Fruit fly (Drosophila melanogaster) whole organism, embryonic: ENCODE measurements around the gene btv.

Experiments
- Abd-B ChIP-seq: fragments of 200-800 bp; sonication (Bioruptor generic); optimal IDR thresholded peaks from 2 replicates; lab custom pipeline; 2018; ENCODE audit warnings: missing biosample characterization, mild to moderate bottlenecking, missing genetic modification characterization, moderate library complexity
- Asciz ChIP-seq: fragments of 200-800 bp; sonication (Bioruptor generic); optimal IDR thresholded peaks from 2 replicates; lab custom pipeline; 2017; ENCODE audit warnings: missing biosample characterization, mild to moderate bottlenecking, missing genetic modification characterization, missing genetic modification reagents
- Bgb ChIP-seq: fragments of 200-800 bp; sonication (Bioruptor generic); IDR thresholded peaks from 2 replicates; pipeline ENCODE4 v1.3.6; 2022; ENCODE audit warnings: missing biosample characterization, missing genetic modification characterization; ENCODE audit not compliant: partially characterized antibody
- CG10959 ChIP-seq: fragments of 200-800 bp; sonication (Bioruptor generic); IDR thresholded peaks from 2 replicates; pipeline ENCODE4 v1.3.6; 2022; ENCODE audit warnings: missing biosample characterization, missing genetic modification characterization
- CG10979 ChIP-seq: fragments of 200-800 bp; sonication (Bioruptor generic); optimal IDR thresholded peaks from 2 replicates; lab custom pipeline; 2018; ENCODE audit warnings: missing biosample characterization, mild to moderate bottlenecking, missing genetic modification characterization, moderate library complexity
- CG14860 ChIP-seq: fragments of 200-800 bp; sonication (Bioruptor generic); IDR thresholded peaks from 3 replicates; pipeline ENCODE4 v1.3.6; 2022; ENCODE audit warnings: missing biosample characterization, missing genetic modification characterization; ENCODE audit not compliant: partially characterized antibody
- CG17912 ChIP-seq: fragments of 200-800 bp; sonication (Bioruptor generic); optimal IDR thresholded peaks from 2 replicates; lab custom pipeline; 2018; ENCODE audit warnings: missing biosample characterization, mild to moderate bottlenecking, missing genetic modification characterization
- CG30403 ChIP-seq: fragments of 200-800 bp; sonication (Bioruptor generic); optimal IDR thresholded peaks from 3 replicates; lab custom pipeline; 2016; ENCODE audit warnings: missing biosample characterization, missing genetic modification characterization
- CG30431 ChIP-seq: fragments of 200-800 bp; sonication (Bioruptor generic); optimal IDR thresholded peaks from 2 replicates; lab custom pipeline; 2017; ENCODE audit warnings: missing biosample characterization, missing genetic modification characterization
- CG31224 ChIP-seq: fragments of 200-800 bp; sonication (Bioruptor generic); IDR thresholded peaks from 2 replicates; pipeline ENCODE4 v1.3.6; 2022; ENCODE audit warnings: missing biosample characterization, missing genetic modification characterization
- CG33557 ChIP-seq: fragments of 200-800 bp; sonication (Bioruptor generic); optimal IDR thresholded peaks from 2 replicates; lab custom pipeline; 2019; ENCODE audit warnings: missing biosample characterization, mild to moderate bottlenecking, missing genetic modification characterization, moderate library complexity
- CG4617 ChIP-seq: fragments of 200-800 bp; sonication (Bioruptor generic); optimal IDR thresholded peaks from 3 replicates; lab custom pipeline; 2016; ENCODE audit warnings: missing biosample characterization, missing genetic modification characterization, borderline replicate concordance
- CG4707 ChIP-seq: fragments of 200-800 bp; sonication (Bioruptor generic); optimal IDR thresholded peaks from 2 replicates; lab custom pipeline; 2018; ENCODE audit warnings: missing biosample characterization, mild to moderate bottlenecking, missing genetic modification characterization, moderate library complexity
- CG6689 ChIP-seq: fragments of 200-800 bp; sonication (Bioruptor generic); IDR thresholded peaks from 2 replicates; pipeline ENCODE4 v1.3.6; 2022; ENCODE audit warnings: missing biosample characterization, missing genetic modification characterization
- CG7963 ChIP-seq: fragments of 200-800 bp; sonication (Bioruptor generic); IDR thresholded peaks from 3 replicates; pipeline ENCODE4 v1.3.6; 2022; ENCODE audit warnings: missing biosample characterization, missing genetic modification characterization; ENCODE audit not compliant: partially characterized antibody
- CG8478 ChIP-seq: fragments of >200 bp; optimal IDR thresholded peaks from 2 replicates; lab custom pipeline; 2018
- CHES-1-like ChIP-seq: fragments of 200-800 bp; sonication (Bioruptor generic); optimal IDR thresholded peaks from 2 replicates; lab custom pipeline; 2016; ENCODE audit warnings: missing biosample characterization, missing genetic modification characterization
- CTCF ChIP-seq: fragments of 200-800 bp; sonication (Bioruptor generic); optimal IDR thresholded peaks from 2 replicates; lab custom pipeline; 2017; ENCODE audit warnings: missing biosample characterization, mild to moderate bottlenecking, missing genetic modification characterization, moderate library complexity
- CrebB ChIP-seq: fragments of 200-800 bp; sonication (Bioruptor generic); optimal IDR thresholded peaks from 3 replicates; lab custom pipeline; 2018; ENCODE audit warnings: missing biosample characterization, mild to moderate bottlenecking, missing genetic modification characterization
- Deaf1 ChIP-seq: fragments of 200-800 bp; optimal IDR thresholded peaks from 3 replicates; lab custom pipeline; 2019; ENCODE audit warnings: missing biosample characterization, mild to moderate bottlenecking, missing genetic modification characterization, moderate library complexity
- Dp ChIP-seq: fragments of 200-800 bp; sonication (Bioruptor generic); optimal IDR thresholded peaks from 2 replicates; lab custom pipeline; 2018; ENCODE audit warnings: missing biosample characterization, mild to moderate bottlenecking, missing genetic modification characterization, moderate library complexity
- Ets65A ChIP-seq: fragments of 200-800 bp; sonication (Bioruptor generic); peaks from one replicate; lab custom pipeline; 2016; ENCODE audit warnings: missing biosample characterization, missing genetic modification characterization
- MESR4 ChIP-seq: fragments of 200-800 bp; sonication (Bioruptor generic); optimal IDR thresholded peaks from 2 replicates; lab custom pipeline; 2018; ENCODE audit warnings: missing biosample characterization, mild to moderate bottlenecking, missing genetic modification characterization, moderate library complexity
- Mrtf ChIP-seq: fragments of 200-800 bp; sonication (Bioruptor generic); IDR thresholded peaks from 3 replicates; pipeline ENCODE4 v1.3.6; 2022; ENCODE audit warnings: missing biosample characterization, missing genetic modification characterization
- Vsx1 ChIP-seq: fragments of 200-800 bp; sonication (Bioruptor generic); optimal IDR thresholded peaks from 2 replicates; lab custom pipeline; 2017; ENCODE audit warnings: missing biosample characterization, mild to moderate bottlenecking, missing genetic modification characterization, missing genetic modification reagents
- cas ChIP-seq: fragments of 200-800 bp; sonication (Bioruptor generic); IDR thresholded peaks from 2 replicates; pipeline ENCODE4 v1.3.6; 2022; ENCODE audit warnings: missing biosample characterization, missing genetic modification characterization
- croc ChIP-seq: fragments of 200-800 bp; sonication (Bioruptor generic); conservative IDR thresholded peaks from 3 replicates; pipeline ENCODE4 v1.3.6; 2022; ENCODE audit warnings: missing biosample characterization, missing genetic modification characterization
- crol ChIP-seq: fragments of 200-800 bp; sonication (Bioruptor generic); IDR thresholded peaks from 2 replicates; pipeline ENCODE4 v1.3.6; 2022; ENCODE audit warnings: missing biosample characterization, missing genetic modification characterization
- da ChIP-seq: fragments of 200-800 bp; sonication (Bioruptor generic); optimal IDR thresholded peaks from 2 replicates; lab custom pipeline; 2016; ENCODE audit warnings: missing biosample characterization, missing genetic modification characterization
- dpn ChIP-seq, 2 experiments: fragments of 200-800 bp; sonication (Bioruptor generic); optimal IDR thresholded peaks; 3 replicates each; lab custom pipeline; 2016; ENCODE audit warnings: missing biosample characterization in 2 of 2, missing genetic modification characterization in 2 of 2
- gcm ChIP-seq: fragments of 200-800 bp; sonication (Bioruptor generic); optimal IDR thresholded peaks from 2 replicates; lab custom pipeline; 2019; ENCODE audit warnings: missing biosample characterization, mild to moderate bottlenecking, missing genetic modification characterization, moderate library complexity
- grn ChIP-seq: fragments of 200-800 bp; sonication (Bioruptor generic); optimal IDR thresholded peaks from 3 replicates; lab custom pipeline; 2017; ENCODE audit warnings: missing biosample characterization, missing genetic modification characterization
- gro ChIP-seq: fragments of 200-800 bp; sonication (Bioruptor generic); optimal IDR thresholded peaks from 2 replicates; lab custom pipeline; 2016; ENCODE audit warnings: missing biosample characterization, missing genetic modification characterization
- h ChIP-seq: fragments of >200 bp; optimal IDR thresholded peaks from 2 replicates; lab custom pipeline; 2017
- hkb ChIP-seq, 2 experiments: fragments of 200-800 bp in 1 of 2; fragments of >200 bp in 1 of 2; sonication (Bioruptor generic) in 1 of 2; IDR thresholded peaks in 1 of 2; optimal IDR thresholded peaks in 1 of 2; 2 replicates each; pipeline versions ENCODE4 v1.3.6 to Lab custom; 2017 to 2022; ENCODE audit warnings: missing biosample characterization in 1 of 2, missing genetic modification characterization in 1 of 2
- ken ChIP-seq: fragments of 200-800 bp; sonication (Bioruptor generic); IDR thresholded peaks from 3 replicates; pipeline ENCODE4 v1.3.6; 2022; ENCODE audit warnings: missing biosample characterization, missing genetic modification characterization
- nerfin-2 ChIP-seq: fragments of 200-800 bp; sonication (Bioruptor generic); IDR thresholded peaks from 2 replicates; pipeline ENCODE4 v1.3.6; 2022; ENCODE audit warnings: missing biosample characterization, missing genetic modification characterization; ENCODE audit not compliant: partially characterized antibody
- p53 ChIP-seq: fragments of 200-800 bp; sonication (Bioruptor generic); optimal IDR thresholded peaks from 2 replicates; lab custom pipeline; 2016; ENCODE audit warnings: missing biosample characterization, missing genetic modification characterization
- sd ChIP-seq: fragments of 200-800 bp; sonication (Bioruptor generic); optimal IDR thresholded peaks from 3 replicates; lab custom pipeline; 2018; ENCODE audit warnings: missing biosample characterization, mild to moderate bottlenecking, missing genetic modification characterization, moderate library complexity
- sens ChIP-seq: fragments of 200-800 bp; sonication (Bioruptor generic); peaks from one replicate; lab custom pipeline; 2016; ENCODE audit warnings: missing biosample characterization, missing genetic modification characterization
- tgo ChIP-seq: fragments of 200-800 bp; sonication (Bioruptor generic); IDR thresholded peaks from 3 replicates; pipeline ENCODE4 v1.3.6; 2022; ENCODE audit warnings: missing biosample characterization, missing genetic modification characterization
- tna ChIP-seq: fragments of 200-800 bp; sonication (Bioruptor generic); IDR thresholded peaks from 2 replicates; pipeline ENCODE4 v1.3.6; 2022; ENCODE audit warnings: missing biosample characterization, missing genetic modification characterization; ENCODE audit not compliant: partially characterized antibody

The btv gene

DNA sequence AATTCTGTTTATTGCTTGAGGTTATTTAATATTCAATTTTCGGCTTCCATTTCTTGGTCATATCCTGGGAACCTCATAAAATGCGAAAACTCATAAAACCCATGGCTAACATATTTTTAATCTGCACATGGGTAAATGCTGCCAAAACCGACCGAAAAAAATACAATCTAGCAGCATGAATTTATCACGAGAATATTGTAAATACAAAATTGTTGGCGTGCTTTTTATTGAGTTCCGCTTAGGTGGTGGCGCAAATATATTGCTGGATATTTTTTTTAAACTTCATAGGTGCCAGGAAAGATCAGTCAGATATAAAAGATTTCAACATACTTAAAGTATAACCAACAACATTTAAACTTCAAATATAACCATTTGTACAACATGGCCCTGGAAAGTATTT lies 7.8 kb upstream of the btv start, which contains the start of gene Prosbeta5R2:
Prosbeta5R2 (plus strand) TSS at position 301 of the 400 bp plus-strand sequence.
- no peak for TF ChIP-seq Abd-B (GFP tag; lab: Kevin White, UChicago)
- TF ChIP-seq sens (GFP tag; lab: Kevin White, UChicago), result peak; percentile 48

DNA sequence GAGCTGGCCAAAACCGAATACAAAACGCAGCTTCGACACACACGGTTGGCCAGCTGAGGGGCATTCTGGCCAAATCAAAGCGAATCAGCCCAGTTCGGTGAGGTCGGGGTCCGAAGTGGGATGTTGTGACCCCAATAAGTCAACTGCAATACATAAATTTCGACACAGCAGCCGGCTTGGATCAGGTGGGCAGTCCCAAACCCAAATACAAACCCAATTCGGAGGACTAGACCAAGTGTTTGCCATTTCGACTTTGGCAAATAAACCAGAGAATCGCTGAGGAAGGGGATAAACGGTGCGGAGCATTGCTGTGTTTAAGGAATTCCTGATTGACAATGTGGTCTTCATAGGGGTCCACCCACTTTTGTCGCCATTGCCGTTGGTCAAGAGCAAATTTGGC lies 6.7 kb upstream of the btv start:
- TF ChIP-seq CG8478 (lab: Kevin White, UChicago), result peak; percentile 77
- peak; percentile 29 for TF ChIP-seq sens (GFP tag; lab: Kevin White, UChicago)
- TF ChIP-seq hkb (optimal IDR thresholded peaks at IDR 0.05; lab: Kevin White, UChicago), result peak; percentile 60
- TF ChIP-seq hkb (GFP tag; IDR thresholded peaks at IDR 0.05; lab: Robert Waterston, UW), result no peak
- TF ChIP-seq CG14860, result 0 out of 3 replicates have a peak, but pooled peaks have one; percentile 22
- TF ChIP-seq da, result no peak
- TF ChIP-seq sd (tag; lab: Kevin White, UChicago), result no peak
- TF ChIP-seq, all 482 proteins: peak for 4

DNA sequence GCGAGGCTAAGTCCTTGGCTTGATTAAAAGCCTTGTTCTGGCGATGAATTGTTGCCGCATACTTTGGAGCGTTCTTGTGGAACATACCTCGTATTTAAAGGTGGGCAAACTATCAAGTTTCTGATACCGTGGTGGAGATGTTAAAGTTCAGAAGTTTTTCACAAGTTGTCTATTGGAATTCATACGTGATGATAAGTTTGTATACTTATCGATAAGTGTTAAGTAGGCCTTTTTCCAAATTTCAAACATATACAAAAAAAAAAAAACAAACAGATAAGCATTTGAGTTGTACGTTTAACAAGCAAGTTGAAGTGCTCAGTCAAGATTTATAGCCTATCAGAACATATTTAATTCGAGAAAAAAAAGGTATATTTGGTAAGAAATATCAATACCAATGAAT lies 3.8 kb upstream of the btv start, which contains the start of gene CG5681:
CG5681 (plus strand) TSS at position 301 of the 400 bp plus-strand sequence.
- TF ChIP-seq tgo (GFP tag; lab: Robert Waterston, UW) (no peak), Ets65A (GFP tag; lab: Kevin White, UChicago) (peak; percentile 79)

DNA sequence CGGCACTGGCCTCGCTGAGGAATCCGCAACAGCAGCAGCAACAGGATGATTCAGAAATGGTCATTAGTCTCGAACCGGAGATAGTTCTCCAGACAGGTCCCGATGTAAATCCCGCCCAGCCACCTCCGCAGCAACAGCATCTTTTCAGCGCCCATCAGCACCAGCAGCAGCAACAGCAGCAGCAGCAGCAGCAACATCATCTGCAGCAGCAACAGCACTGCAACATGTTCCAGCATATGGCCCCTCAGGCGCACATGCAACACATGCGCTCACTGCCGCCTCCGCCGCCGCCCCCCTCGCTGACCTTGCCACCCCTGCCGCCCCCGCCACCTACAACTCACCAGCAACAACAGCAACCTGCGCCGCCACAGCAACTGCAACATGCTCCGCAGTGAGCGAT lies 9.3 kb downstream of the btv start:
- TF ChIP-seq Deaf1 (no peak), CG30431 (GFP tag; lab: Kevin White, UChicago) (no peak), crol (peak; percentile 35; the same call in 1 of the 2 replicates), croc (no peak), CG10979 (tag; lab: Kevin White, UChicago) (no peak), CG31224 (GFP tag; lab: Robert Waterston, UW) (no peak), p53 (GFP tag; lab: Kevin White, UChicago) (no peak), CG30403 (no peak), tna (GFP tag; lab: Robert Waterston, UW) (no peak), Asciz (GFP tag; lab: Kevin White, UChicago) (no peak), Mrtf (GFP tag; lab: Robert Waterston, UW) (0 out of 3 replicates have a peak, but pooled peaks have one; percentile 25), CG8478 (lab: Kevin White, UChicago) (no peak), tgo (GFP tag; lab: Robert Waterston, UW) (no peak), h (lab: Kevin White, UChicago) (no peak), MESR4 (GFP tag; lab: Kevin White, UChicago) (no peak), grn (no peak), gcm (no peak), CG4617 (GFP tag; lab: Kevin White, UChicago) (no peak)

DNA sequence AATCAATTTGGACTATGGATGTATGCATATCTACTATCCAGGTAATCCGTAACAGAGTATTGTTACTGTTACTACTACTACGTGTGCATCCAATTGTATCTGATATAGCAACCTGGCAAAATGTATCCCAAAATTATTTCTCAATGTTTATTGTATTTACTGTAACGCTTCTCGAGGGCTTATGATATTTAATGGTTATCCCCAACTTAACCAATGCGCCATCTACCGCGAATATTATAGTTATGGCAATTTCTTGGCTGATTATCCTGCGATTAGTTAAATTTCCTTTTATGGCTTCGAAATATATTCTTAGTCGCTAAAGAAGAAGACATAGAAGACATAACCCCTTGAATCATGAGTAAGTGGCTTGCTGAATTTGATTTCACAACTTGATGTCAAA lies 18.6 kb downstream of the btv start:
- TF ChIP-seq CG10959 (GFP tag; lab: Robert Waterston, UW) (no peak), CG10979 (tag; lab: Kevin White, UChicago) (peak; percentile 64), CTCF (GFP tag; lab: Kevin White, UChicago) (peak; percentile 75)

DNA sequence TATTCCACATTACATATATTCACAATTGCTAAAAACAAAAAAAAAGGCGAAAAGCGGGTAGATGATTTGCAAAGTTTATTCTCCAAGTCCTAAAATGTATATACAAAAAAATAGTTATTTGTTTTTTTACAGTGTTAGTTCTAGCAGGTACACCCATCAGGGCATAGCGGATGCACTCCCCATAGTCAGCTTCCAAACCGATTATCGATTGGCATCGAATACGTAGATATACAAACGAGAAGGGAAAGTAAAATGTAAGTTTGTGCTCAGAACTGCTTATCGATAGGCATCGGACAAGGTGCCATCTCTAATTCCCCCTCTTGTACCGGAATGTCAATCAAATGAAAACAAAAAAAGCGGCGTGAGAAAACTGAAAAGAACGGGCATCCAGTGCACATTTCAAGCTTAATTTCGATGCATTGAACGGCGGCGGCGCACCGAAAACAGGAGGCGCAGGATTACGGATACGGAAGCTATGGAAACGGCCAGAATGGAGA lies 19.2 kb downstream of the btv start, which contains the start of gene CG5674:
CG5674 (plus strand) TSS at position 309 of the 497 bp plus-strand sequence.
- TF ChIP-seq ken (GFP tag; lab: Robert Waterston, UW) (peak; percentile 67; the same call in 2 of the 3 replicates), Bgb (GFP tag; lab: Robert Waterston, UW) (peak; percentile 93), CrebB (peak; percentile 14), CG4707 (no peak), nerfin-2 (GFP tag; lab: Robert Waterston, UW) (peak; percentile 84; the same call in 1 of the 2 replicates), CHES-1-like (peak; percentile 80), CG33557 (no peak), sd (tag; lab: Kevin White, UChicago) (peak; percentile 94), CG17912 (GFP tag; lab: Kevin White, UChicago) (peak; percentile 23), dpn (GFP tag; optimal IDR thresholded peaks at IDR 0.05; lab: Kevin White, UChicago) (peak in 1 of 2 experiments; percentile 68), CG6689 (GFP tag; lab: Robert Waterston, UW) (no peak), gro (GFP tag; lab: Kevin White, UChicago) (no peak), CG7963 (GFP tag; lab: Robert Waterston, UW) (peak; percentile 83), Vsx1 (GFP tag; lab: Kevin White, UChicago) (no peak), cas (0 out of 2 replicates have a peak, but pooled peaks have one; percentile 41), Dp (GFP tag; lab: Kevin White, UChicago) (peak; percentile 21), grn (no peak)
